Fruit fly (Drosophila melanogaster): ENCODE results near the gene Swt1.

dm6 chrX:18116811-18117383 lies 26.6 kb upstream of the Swt1 start, which contains the start of gene wupA:
- TF ChIP-seq sug (tag; optimal IDR thresholded peaks at IDR 0.05) (no peak), seq (GFP tag; IDR thresholded peaks at IDR 0.05) (no peak), zf30C (GFP tag; optimal IDR thresholded peaks at IDR 0.05) (no peak), CG2678 (tag; optimal IDR thresholded peaks at IDR 0.05) (no peak), HLHmδ (GFP tag; optimal IDR thresholded peaks at IDR 0.05) (no peak), dysf (GFP tag; IDR thresholded peaks at IDR 0.05) (no peak), gcm2 (GFP tag; optimal IDR thresholded peaks at IDR 0.05) (no peak), zen (tag; optimal IDR thresholded peaks at IDR 0.05) (no peak), CG33213 (GFP tag; optimal IDR thresholded peaks at IDR 0.05) (no peak), CG2199 (GFP tag; IDR thresholded peaks at IDR 0.05) (no peak)

Data from whole organism, embryonic.